Fruit fly (Drosophila melanogaster): ENCODE data around the gene CG6650.

CG6650 gene

DNA sequence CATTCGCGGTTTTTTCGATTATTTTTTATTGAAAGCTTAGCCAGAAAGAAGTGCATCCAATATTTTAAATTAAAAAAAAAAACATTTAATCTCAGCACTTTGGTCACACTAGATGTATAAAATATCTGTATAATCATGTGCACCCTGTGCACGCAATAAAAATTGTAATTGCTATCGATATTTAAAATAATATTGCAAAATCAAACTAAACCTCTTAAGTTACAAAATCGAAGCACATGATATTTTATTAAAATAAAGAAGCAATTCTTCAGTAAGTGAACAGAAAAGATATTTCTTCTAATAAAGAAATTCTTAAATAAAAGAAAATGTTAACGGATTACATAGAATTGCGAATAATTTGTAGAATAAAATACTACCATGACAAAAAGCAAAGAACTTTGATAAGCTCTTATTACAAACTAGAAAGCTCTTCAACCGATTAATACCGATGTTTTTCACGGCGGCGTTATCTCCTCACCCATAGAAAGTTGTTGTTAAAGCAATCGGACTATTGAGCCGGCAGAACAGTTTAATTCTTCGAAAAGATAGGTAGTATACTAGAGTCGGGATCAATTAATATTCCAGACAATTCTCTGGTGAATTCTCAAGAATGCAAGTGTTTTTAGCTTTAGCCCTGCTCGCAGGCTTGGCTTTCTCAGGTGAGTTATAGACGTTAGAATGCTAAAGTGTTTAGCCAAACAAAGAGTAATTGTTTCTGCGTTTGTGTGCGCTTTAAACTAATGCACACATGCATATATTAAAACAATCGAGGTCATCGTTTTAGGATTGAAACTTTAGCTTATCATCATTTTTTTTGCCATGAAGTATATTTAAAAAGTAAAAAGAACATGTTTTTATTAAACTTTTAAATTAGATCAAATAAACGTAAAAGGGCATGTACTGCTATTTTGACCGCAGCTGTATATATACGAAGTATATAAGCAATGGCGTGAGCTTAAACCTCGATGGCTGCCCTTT lies 37.2 kb upstream of the CG6650 start, which contains the start of gene CtsK1 (continued):
- no peak for TF ChIP-seq CG1832 (GFP tag; optimal IDR thresholded peaks at IDR 0.05)
- peak; percentile 54 for TF ChIP-seq nom (GFP tag; optimal IDR thresholded peaks at IDR 0.05)
- no peak for TF ChIP-seq gt (GFP tag; IDR thresholded peaks at IDR 0.05)
- no peak for TF ChIP-seq Antp (GFP tag; optimal IDR thresholded peaks at IDR 0.05)
- peak; percentile 9 for TF ChIP-seq Ets97D (GFP tag; optimal IDR thresholded peaks at IDR 0.05)
- TF ChIP-seq phol (tag; optimal IDR thresholded peaks at IDR 0.05), result peak; percentile 29
- TF ChIP-seq hkb (optimal IDR thresholded peaks at IDR 0.05), result no peak
- peak; percentile 44; the same call in 1 of the 2 replicates for TF ChIP-seq hkb (GFP tag; IDR thresholded peaks at IDR 0.05)
- TF ChIP-seq CG11504 (tag; optimal IDR thresholded peaks at IDR 0.05), result peak; percentile 47
- TF ChIP-seq zfh1 (GFP tag; IDR thresholded peaks at IDR 0.05), result peak; percentile 59; the same call in 1 of the 3 replicates
- no peak for TF ChIP-seq corto (GFP tag; optimal IDR thresholded peaks at IDR 0.05)
- TF ChIP-seq gcm (GFP tag; optimal IDR thresholded peaks at IDR 0.05), result no peak
- TF ChIP-seq Drgx (GFP tag; IDR thresholded peaks at IDR 0.05), result peak; percentile 82
- TF ChIP-seq CG2678 (tag; optimal IDR thresholded peaks at IDR 0.05), result peak; percentile 48
- TF ChIP-seq Sin3A (optimal IDR thresholded peaks at IDR 0.05), result no peak
- TF ChIP-seq CG34224 (GFP tag; IDR thresholded peaks at IDR 0.05; ENCODE audit: partially characterized antibody), result peak; percentile 67; the same call in 2 of the 3 replicates
- peak; percentile 51; the same call in 1 of the 2 replicates for TF ChIP-seq CG32532 (GFP tag; IDR thresholded peaks at IDR 0.05)
- TF ChIP-seq ATbp (GFP tag; optimal IDR thresholded peaks at IDR 0.05), result peak; percentile 4
- no peak for TF ChIP-seq H2.0 (GFP tag; IDR thresholded peaks at IDR 0.05)
- peak; percentile 74 for TF ChIP-seq E2f2 (GFP tag; IDR thresholded peaks at IDR 0.05)
- TF ChIP-seq HmgD (GFP tag; optimal IDR thresholded peaks at IDR 0.05), result no peak
- TF ChIP-seq Ada2b (GFP tag; IDR thresholded peaks at IDR 0.05), result 0 out of 2 replicates have a peak, but pooled peaks have one; percentile 10
- TF ChIP-seq pzg (GFP tag; optimal IDR thresholded peaks at IDR 0.05), result peak; percentile 40
- TF ChIP-seq cg (GFP tag; optimal IDR thresholded peaks at IDR 0.05), result peak; percentile 15
- no peak for TF ChIP-seq so (GFP tag; IDR thresholded peaks at IDR 0.05)
- no peak for TF ChIP-seq mirr (GFP tag; optimal IDR thresholded peaks at IDR 0.05)
- TF ChIP-seq chinmo (GFP tag; IDR thresholded peaks at IDR 0.05; ENCODE audit: partially characterized antibody), result 0 out of 4 replicates have a peak, but pooled peaks have one; percentile 71
- peak; percentile 90 for TF ChIP-seq Dll (GFP tag; IDR thresholded peaks at IDR 0.05; ENCODE audit: partially characterized antibody)
- peak; percentile 49 for TF ChIP-seq slbo (GFP tag; IDR thresholded peaks at IDR 0.05)
- TF ChIP-seq CG17186 (GFP tag; optimal IDR thresholded peaks at IDR 0.05), result no peak
- TF ChIP-seq CG12104 (GFP tag; optimal IDR thresholded peaks at IDR 0.05), result peak; percentile 7
- no peak for TF ChIP-seq sd (tag; optimal IDR thresholded peaks at IDR 0.05)
- peak in 1 of 2 experiments; percentile 29 for TF ChIP-seq bsh (GFP tag; optimal IDR thresholded peaks at IDR 0.05)
- TF ChIP-seq CG11456 (GFP tag; IDR thresholded peaks at IDR 0.05), result no peak
- TF ChIP-seq Pdp1 (GFP tag; optimal IDR thresholded peaks at IDR 0.05), result peak in 1 of 2 experiments; percentile 3
- peak; percentile 78 for TF ChIP-seq Doc3 (GFP tag; IDR thresholded peaks at IDR 0.05; ENCODE audit: partially characterized antibody)
- no peak for TF ChIP-seq Trl (optimal IDR thresholded peaks at IDR 0.05)
- TF ChIP-seq Trl (GFP tag; optimal IDR thresholded peaks at IDR 0.05), result no peak
- peak; percentile 16 for TF ChIP-seq grau (tag; optimal IDR thresholded peaks at IDR 0.05)
- TF ChIP-seq ase (GFP tag; IDR thresholded peaks at IDR 0.05), result no peak
- TF ChIP-seq dimm (GFP tag; IDR thresholded peaks at IDR 0.05), result no peak
- TF ChIP-seq CG2116 (GFP tag; optimal IDR thresholded peaks at IDR 0.05), result peak; percentile 34
- TF ChIP-seq Lhr (GFP tag; optimal IDR thresholded peaks at IDR 0.05), result peak; percentile 39
- peak; percentile 77 for TF ChIP-seq unc-4 (GFP tag; IDR thresholded peaks at IDR 0.05; ENCODE audit: partially characterized antibody)
- no peak for TF ChIP-seq CG7928 (GFP tag; optimal IDR thresholded peaks at IDR 0.05)
- TF ChIP-seq unpg (GFP tag; optimal IDR thresholded peaks at IDR 0.05), result peak; percentile 22
- peak; percentile 12 for TF ChIP-seq CG9727 (GFP tag; optimal IDR thresholded peaks at IDR 0.05)
- TF ChIP-seq Oli (tag; optimal IDR thresholded peaks at IDR 0.05), result peak; percentile 12

All from whole organism, embryonic.